Worm (Caenorhabditis elegans): ENCODE measurements around the gene dsl-7.
A peak's percentile ranks its signal among the peaks of the same experiment; 100 is the strongest.

Gene dsl-7

DNA sequence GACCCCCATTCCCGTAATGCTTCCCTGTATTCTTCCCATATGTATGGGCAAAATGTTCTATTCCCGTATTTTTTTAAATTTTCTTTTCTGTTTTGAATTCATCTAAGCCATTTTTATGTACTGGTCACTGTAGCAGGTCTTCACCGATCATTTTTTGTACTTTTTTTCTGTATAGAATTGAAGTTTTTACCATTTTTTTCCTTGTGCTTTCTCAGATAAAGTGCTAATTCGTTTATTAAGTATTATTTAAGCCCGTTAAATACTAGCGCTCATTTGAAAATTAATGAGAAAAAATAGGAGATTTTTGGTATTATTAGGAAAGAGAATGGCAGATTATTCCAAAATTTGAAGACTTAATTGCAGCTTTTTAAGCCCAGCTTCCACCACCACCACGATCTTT is 13.8 kb downstream of the dsl-7 start (continued):
- TF ChIP-seq snpc-4 (GFP tag; optimal IDR thresholded peaks at IDR 0.05) (no peak), snpc-4 (tag; optimal IDR thresholded peaks at IDR 0.05) (peak in 2 of 4 experiments; percentile 2 to 24), gei-17 (GFP tag; optimal IDR thresholded peaks at IDR 0.05) (no peak), B0336.3 (GFP tag; IDR thresholded peaks at IDR 0.05) (no peak), zfh-2 (GFP tag; conservative IDR thresholded peaks at IDR 0.05) (no peak), dpff-1 (tag; optimal IDR thresholded peaks at IDR 0.05) (no peak), somi-1 (GFP tag; optimal IDR thresholded peaks at IDR 0.05) (no peak), ama-1 (optimal IDR thresholded peaks at IDR 0.05) (no peak), ama-1 (GFP tag; optimal IDR thresholded peaks at IDR 0.05) (peak in 1 of 2 experiments; percentile 61), chd-7 (tag; optimal IDR thresholded peaks at IDR 0.05) (no peak), nhr-80 (tag; optimal IDR thresholded peaks at IDR 0.05) (no peak), athp-1 (tag; optimal IDR thresholded peaks at IDR 0.05) (peak; percentile 51), cebp-1 (GFP tag; IDR thresholded peaks at IDR 0.05) (no peak), cebp-1 (tag; optimal IDR thresholded peaks at IDR 0.05) (peak; percentile 19), tlf-1 (GFP tag; optimal IDR thresholded peaks at IDR 0.05) (peak; percentile 39), Y56A3A.18 (GFP tag; IDR thresholded peaks at IDR 0.05) (no peak), rpc-1 (optimal IDR thresholded peaks at IDR 0.05) (no peak), rpc-1 (tag; optimal IDR thresholded peaks at IDR 0.05) (no peak), K12H6.12 (tag; optimal IDR thresholded peaks at IDR 0.05) (no peak), tbp1 (GFP tag; optimal IDR thresholded peaks at IDR 0.05) (no peak), ceh-100 (GFP tag; IDR thresholded peaks at IDR 0.05) (no peak), C06A6.2 (GFP tag; conservative IDR thresholded peaks at IDR 0.05) (no peak), ztf-3 (GFP tag; optimal IDR thresholded peaks at IDR 0.05) (no peak), lsl-1 (GFP tag; optimal IDR thresholded peaks at IDR 0.05) (peak; percentile 1), lin-54 (GFP tag; optimal IDR thresholded peaks at IDR 0.05) (peak; percentile 30), mes-4 (tag; optimal IDR thresholded peaks at IDR 0.05) (no peak)

DNA sequence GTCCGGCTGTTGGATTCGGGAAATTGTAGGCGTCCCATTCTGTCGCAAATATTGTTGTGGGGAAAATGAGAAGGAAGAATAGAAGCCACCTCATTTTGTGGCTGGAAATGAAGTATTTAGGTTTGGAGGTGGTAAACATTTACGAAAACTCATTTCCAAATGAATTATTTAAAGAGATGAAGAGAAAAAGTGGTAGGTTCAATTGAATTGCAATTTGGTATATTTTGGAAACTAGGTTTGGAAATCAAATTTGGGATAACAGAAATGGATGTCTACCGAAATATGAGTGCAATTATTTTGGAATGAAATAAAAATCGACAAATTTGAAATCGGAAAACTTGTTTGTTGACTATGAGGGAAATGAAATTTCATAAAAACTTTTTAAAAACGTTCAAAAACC is 15.9 kb downstream of the dsl-7 start, which contains the start of gene F15B9.10:
F15B9.10 (minus strand) TSS at position 101 of the 400 bp plus-strand sequence.
- TF ChIP-seq lin-35 (GFP tag; optimal IDR thresholded peaks at IDR 0.05): no peak
- no peak for TF ChIP-seq ZK185.1 (tag; optimal IDR thresholded peaks at IDR 0.05; ENCODE audit: poor library complexity, severe bottlenecking)
- no peak for TF ChIP-seq lir-1 (GFP tag; conservative IDR thresholded peaks at IDR 0.05)
- no peak for TF ChIP-seq K11D2.4 (GFP tag; IDR thresholded peaks at IDR 0.05)
- no peak for TF ChIP-seq nhr-120 (GFP tag; IDR thresholded peaks at IDR 0.05)
- TF ChIP-seq rec-8 (tag; optimal IDR thresholded peaks at IDR 0.05): no peak
- no peak for TF ChIP-seq pha-4 (tag; optimal IDR thresholded peaks at IDR 0.05)
- TF ChIP-seq gei-17 (GFP tag; optimal IDR thresholded peaks at IDR 0.05): no peak
- TF ChIP-seq let-526 (GFP tag; IDR thresholded peaks at IDR 0.05): no peak
- TF ChIP-seq cebp-2 (GFP tag; IDR thresholded peaks at IDR 0.05): no peak
- TF ChIP-seq rpc-1 (optimal IDR thresholded peaks at IDR 0.05): no peak
- TF ChIP-seq rpc-1 (tag; optimal IDR thresholded peaks at IDR 0.05): no peak
- no peak for TF ChIP-seq zfh-2 (GFP tag; conservative IDR thresholded peaks at IDR 0.05)
- TF ChIP-seq F39B2.1 (GFP tag; IDR thresholded peaks at IDR 0.05): no peak

DNA sequence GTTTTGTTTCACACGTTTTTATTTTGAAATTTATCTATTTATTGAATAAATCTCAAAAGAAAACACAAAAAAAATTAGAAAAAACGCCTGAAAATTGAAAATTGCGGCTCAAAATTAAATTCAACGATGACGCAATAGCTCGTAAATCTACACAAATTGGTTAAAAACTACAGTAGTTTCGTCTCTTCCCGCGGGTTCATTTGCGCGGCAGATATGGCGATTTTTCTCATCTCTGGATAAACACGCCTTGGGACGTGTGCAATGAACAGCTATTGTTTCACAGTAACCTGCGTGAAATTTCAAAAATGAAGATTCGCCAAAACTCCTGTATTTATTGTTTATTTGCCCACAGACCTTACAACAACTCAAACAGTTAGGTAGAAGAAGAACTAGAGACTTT is 16.3 kb downstream of the dsl-7 start:
- no peak for TF ChIP-seq dpl-1 (GFP tag; optimal IDR thresholded peaks at IDR 0.05)
- TF ChIP-seq attf-6 (GFP tag; IDR thresholded peaks at IDR 0.05): no peak
- TF ChIP-seq snpc-4 (GFP tag; optimal IDR thresholded peaks at IDR 0.05): no peak
- no peak for TF ChIP-seq snpc-4 (tag; optimal IDR thresholded peaks at IDR 0.05)
- TF ChIP-seq nhr-27 (tag; optimal IDR thresholded peaks at IDR 0.05): no peak
- TF ChIP-seq attf-3 (GFP tag; conservative IDR thresholded peaks at IDR 0.05): no peak
- TF ChIP-seq hsf-1 (GFP tag; IDR thresholded peaks at IDR 0.05): no peak
- peak; percentile 47; the same call in 1 of the 2 replicates for TF ChIP-seq F33H1.4 (GFP tag; IDR thresholded peaks at IDR 0.05)
- no peak for TF ChIP-seq B0035.1 (tag; optimal IDR thresholded peaks at IDR 0.05)
- TF ChIP-seq madf-6 (GFP tag; IDR thresholded peaks at IDR 0.05): peak; percentile 82
- no peak for TF ChIP-seq ZK185.1 (tag; optimal IDR thresholded peaks at IDR 0.05; ENCODE audit: poor library complexity, severe bottlenecking)
- TF ChIP-seq nhr-179 (tag; optimal IDR thresholded peaks at IDR 0.05): no peak
- TF ChIP-seq efl-1 (GFP tag; optimal IDR thresholded peaks at IDR 0.05): peak; percentile 24
- TF ChIP-seq lag-1 (GFP tag; IDR thresholded peaks at IDR 0.05): no peak
- no peak for TF ChIP-seq Y95B8A.8 (GFP tag; IDR thresholded peaks at IDR 0.05)
- TF ChIP-seq madf-8 (GFP tag; conservative IDR thresholded peaks at IDR 0.05): peak; percentile 56
- TF ChIP-seq egl-18 (GFP tag; IDR thresholded peaks at IDR 0.05): no peak

Data from whole organism, young adult.